Worm (Caenorhabditis elegans): ENCODE results near the gene Y105C5B.3.
"Not testable (repeated sequence)": the region's sequence is repeated elsewhere in the genome, so short reads cannot be mapped to it uniquely, and the experiment has no call there.

Gene Y105C5B.3

ce11 chrIV:15895861-15896260 lies 11.8 kb downstream of the Y105C5B.3 start:
- peak; percentile 59; the same call in 1 of the 2 replicates for TF ChIP-seq unc-3 (GFP tag; conservative IDR thresholded peaks at IDR 0.05)
- TF ChIP-seq unc-3 (tag; optimal IDR thresholded peaks at IDR 0.05), result not testable (repeated sequence)

ce11 chrIV:15900158-15900557 lies 16.1 kb downstream of the Y105C5B.3 start:
- TF ChIP-seq hlh-8 (tag; optimal IDR thresholded peaks at IDR 0.05) (no peak), unc-86 (tag; optimal IDR thresholded peaks at IDR 0.05) (no peak), ahr-1 (tag; optimal IDR thresholded peaks at IDR 0.05) (no peak), rnt-1 (tag; optimal IDR thresholded peaks at IDR 0.05) (no peak), hlh-13 (GFP tag; optimal IDR thresholded peaks at IDR 0.05) (no peak), unc-55 (GFP tag; optimal IDR thresholded peaks at IDR 0.05) (no peak), pha-2 (tag; optimal IDR thresholded peaks at IDR 0.05) (no peak), lin-11 (tag; optimal IDR thresholded peaks at IDR 0.05) (no peak), ama-1 (optimal IDR thresholded peaks at IDR 0.05) (no peak), odd-2 (tag; optimal IDR thresholded peaks at IDR 0.05) (no peak), ref-2 (tag; optimal IDR thresholded peaks at IDR 0.05) (no peak), Y22D7AL.16 (tag; optimal IDR thresholded peaks at IDR 0.05) (no peak), K02D7.2 (tag; optimal IDR thresholded peaks at IDR 0.05) (no peak), nhr-11 (tag; optimal IDR thresholded peaks at IDR 0.05) (no peak), sox-4 (tag; optimal IDR thresholded peaks at IDR 0.05) (no peak)

- TF ChIP-seq unc-55 (GFP tag; optimal IDR thresholded peaks at IDR 0.05) (no peak), che-1 (tag; optimal IDR thresholded peaks at IDR 0.05) (no peak)
Measured at ce11 chrIV:15901123-15901522, 17.1 kb downstream of the Y105C5B.3 start, which contains the start of gene Y105C5B.5. TSS of gene Y105C5B.5 (minus strand) at chrIV:15901225.

ce11 chrIV:15906059-15906632 lies 22.1 kb downstream of the Y105C5B.3 start, which contains the start of gene srv-15:
TSS of gene srv-15 (plus strand) at chrIV:15906582.
- TF ChIP-seq ceh-24 (tag; optimal IDR thresholded peaks at IDR 0.05) (no peak), odd-2 (tag; optimal IDR thresholded peaks at IDR 0.05) (no peak)

ce11 chrIV:15908251-15908650 lies 24.2 kb downstream of the Y105C5B.3 start:
- TF ChIP-seq rnt-1 (tag; optimal IDR thresholded peaks at IDR 0.05) (no peak), pag-3 (tag; optimal IDR thresholded peaks at IDR 0.05; ENCODE audit: borderline replicate concordance) (no peak), ceh-18 (tag; optimal IDR thresholded peaks at IDR 0.05) (no peak), elt-4 (tag; optimal IDR thresholded peaks at IDR 0.05) (no peak), pha-4 (tag; optimal IDR thresholded peaks at IDR 0.05) (no peak), C38D4.7 (GFP tag; optimal IDR thresholded peaks at IDR 0.05) (no peak), ceh-48 (tag; optimal IDR thresholded peaks at IDR 0.05) (no peak), unc-86 (tag; optimal IDR thresholded peaks at IDR 0.05) (no peak), ceh-19 (GFP tag; optimal IDR thresholded peaks at IDR 0.05) (no peak), ceh-31 (tag; optimal IDR thresholded peaks at IDR 0.05) (no peak), K02D7.2 (tag; optimal IDR thresholded peaks at IDR 0.05) (no peak), hlh-8 (tag; optimal IDR thresholded peaks at IDR 0.05) (no peak), ama-1 (optimal IDR thresholded peaks at IDR 0.05) (no peak), ceh-30 (tag; optimal IDR thresholded peaks at IDR 0.05) (no peak), che-1 (tag; optimal IDR thresholded peaks at IDR 0.05) (no peak)

- no peak for TF ChIP-seq F13H6.1 (tag; optimal IDR thresholded peaks at IDR 0.05)
- TF ChIP-seq dmd-4 (tag; optimal IDR thresholded peaks at IDR 0.05; ENCODE audit: borderline replicate concordance), result no peak
- no peak for TF ChIP-seq zip-5 (tag; optimal IDR thresholded peaks at IDR 0.05)
Measured at ce11 chrIV:15915061-15915460, 31.0 kb downstream of the Y105C5B.3 start.

- TF ChIP-seq ceh-18 (tag; optimal IDR thresholded peaks at IDR 0.05) (no peak), C08G9.2 (tag; optimal IDR thresholded peaks at IDR 0.05) (no peak), sox-4 (tag; optimal IDR thresholded peaks at IDR 0.05) (no peak), sox-2 (GFP tag; IDR thresholded peaks at IDR 0.05) (no peak), ceh-9 (tag; optimal IDR thresholded peaks at IDR 0.05) (no peak), sdc-2 (tag; optimal IDR thresholded peaks at IDR 0.05) (no peak), fkh-6 (tag; optimal IDR thresholded peaks at IDR 0.05) (no peak), pha-4 (tag; optimal IDR thresholded peaks at IDR 0.05) (no peak)
Measured at ce11 chrIV:15923000-15923399, 39.0 kb downstream of the Y105C5B.3 start.
